Worm (Caenorhabditis elegans) whole organism, L4/young adult: Measurements from ENCODE around the gene K12H6.9.

Experiments
- W03F9.2 ChIP-seq: fragments of 150-350 bp; optimal IDR thresholded peaks from 2 replicates; lab custom pipeline; 2014; ENCODE audit warnings: missing biosample characterization, missing genetic modification characterization
- dao-5 ChIP-seq: sonication (generic microtip); optimal IDR thresholded peaks from 2 replicates; lab custom pipeline; 2016; ENCODE audit warnings: missing genotype, missing genetic modification characterization, moderate library complexity, missing compliant biosample characterization
- him-1 ChIP-seq: sonication (generic microtip); optimal IDR thresholded peaks from 2 replicates; lab custom pipeline; 2016; ENCODE audit warnings: missing genotype, missing genetic modification reagents, missing genetic modification characterization, missing compliant biosample characterization

Gene K12H6.9

DNA sequence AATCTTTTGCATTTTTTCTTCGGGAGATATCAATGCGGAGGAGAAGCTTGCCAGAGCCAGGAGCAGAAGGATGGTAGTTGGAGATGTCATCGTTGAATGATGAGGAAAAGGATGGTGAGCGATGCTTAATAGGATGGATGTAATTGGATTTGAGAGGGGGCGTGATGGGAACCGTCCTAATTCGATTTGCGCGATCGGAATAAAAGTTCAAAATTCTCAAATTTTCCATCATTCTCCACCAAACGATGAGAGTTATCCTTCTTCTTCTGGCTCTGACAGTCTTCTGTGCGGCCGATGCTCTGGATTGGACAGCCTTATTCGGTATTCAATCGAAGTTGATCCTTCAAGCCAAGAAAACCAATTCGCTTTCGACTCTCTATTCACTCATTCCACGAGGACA lies at the start of gene K12H6.9, which contains the start of gene K12H6.4:
K12H6.9 (plus strand) TSS at position 236 of the 400 bp plus-strand sequence.
K12H6.4 (minus strand) TSS at position 101 of the 400 bp plus-strand sequence.
- TF ChIP-seq dao-5 (no peak), him-1 (no peak)

ce11 chrII:2774904-2775303 lies 49.3 kb upstream of the K12H6.9 start, which contains the start of gene fbxb-111:
fbxb-111 (minus strand) TSS chrII:2775004.
- TF ChIP-seq W03F9.2 (tag; lab: Kevin White, UChicago), result no peak
- TF ChIP-seq him-1, result no peak
- no peak for TF ChIP-seq dao-5

- no peak for TF ChIP-seq W03F9.2 (tag; lab: Kevin White, UChicago)
- no peak for TF ChIP-seq him-1
- TF ChIP-seq dao-5, result no peak
Measured at ce11 chrII:2777846-2778245, 46.4 kb upstream of the K12H6.9 start, which contains the start of gene F08D12.4. F08D12.4 (plus strand) TSS chrII:2778146.

DNA sequence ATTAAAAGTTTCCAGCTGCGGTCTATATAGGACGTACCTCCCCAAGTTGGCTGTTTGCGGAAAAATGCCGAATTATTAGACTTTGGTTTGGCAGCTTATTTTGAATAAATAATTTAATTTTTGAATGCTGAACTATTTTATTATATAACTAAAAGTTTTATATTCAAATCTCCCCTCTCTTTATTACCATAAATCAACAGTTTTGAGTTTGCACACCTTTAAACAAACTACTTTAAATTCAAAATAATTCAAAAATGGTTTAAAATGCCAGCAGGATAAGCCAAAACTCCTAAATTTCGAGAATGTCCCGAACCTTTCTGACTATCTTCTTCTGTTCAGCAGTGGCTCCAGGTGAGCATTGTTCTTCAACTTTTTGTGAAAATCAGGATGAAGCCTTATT lies 45.0 kb upstream of the K12H6.9 start, which contains the start of gene F08D12.3:
F08D12.3 (plus strand) TSS at position 301 of the 400 bp plus-strand sequence.
- TF ChIP-seq him-1 (no peak), dao-5 (no peak), W03F9.2 (tag; lab: Kevin White, UChicago) (no peak)

DNA sequence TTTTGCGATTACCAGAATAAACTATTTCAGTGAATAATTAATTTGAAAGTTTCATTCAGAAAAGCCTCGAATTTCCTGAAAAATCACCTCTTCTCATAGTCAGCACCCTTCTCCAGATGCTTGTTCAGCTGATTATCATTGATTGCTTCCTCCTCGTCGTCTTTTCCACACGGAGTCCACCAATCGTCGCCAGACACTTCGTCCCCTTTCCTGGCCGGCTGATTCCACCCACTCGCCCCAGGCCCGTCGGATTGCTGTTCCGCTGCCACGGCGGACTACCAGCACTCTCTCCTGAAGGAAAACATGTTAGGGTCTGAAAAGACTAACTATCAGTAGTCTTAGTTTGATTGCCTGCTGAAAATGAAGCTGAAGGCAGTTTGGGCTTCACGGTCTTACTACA lies 43.4 kb upstream of the K12H6.9 start:
- TF ChIP-seq dao-5, result no peak
- no peak for TF ChIP-seq him-1
- TF ChIP-seq W03F9.2 (tag; lab: Kevin White, UChicago), result no peak

DNA sequence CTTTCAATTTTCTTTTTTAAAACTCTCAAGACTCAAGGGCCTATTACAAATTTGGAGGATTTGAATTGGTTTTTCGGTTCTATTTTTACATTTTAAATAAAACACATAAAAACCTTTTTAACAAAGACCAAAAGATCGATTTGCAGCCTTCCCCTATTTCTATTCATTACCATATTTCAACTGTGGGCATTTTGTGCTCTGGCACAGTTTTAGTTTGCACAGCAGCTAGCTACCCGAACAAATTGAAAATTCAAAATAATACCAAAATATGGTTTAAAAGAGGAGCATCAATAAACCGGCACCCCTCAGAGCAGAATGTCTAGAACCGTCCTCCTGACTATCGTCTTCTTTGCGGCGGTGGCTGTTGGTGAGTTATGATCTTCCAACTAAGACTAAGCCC lies 42.8 kb upstream of the K12H6.9 start, which contains the start of gene F08D12.2:
F08D12.2 (plus strand) TSS at position 301 of the 400 bp plus-strand sequence.
- TF ChIP-seq dao-5 (no peak), him-1 (no peak), W03F9.2 (tag; lab: Kevin White, UChicago) (no peak)

- TF ChIP-seq dao-5 (no peak), him-1 (no peak), W03F9.2 (tag; lab: Kevin White, UChicago) (no peak)
Measured at ce11 chrII:2783380-2783779, 40.8 kb upstream of the K12H6.9 start.

ce11 chrII:2785787-2786186 lies 38.4 kb upstream of the K12H6.9 start:
- no peak for TF ChIP-seq dao-5
- no peak for TF ChIP-seq him-1
- no peak for TF ChIP-seq W03F9.2 (tag; lab: Kevin White, UChicago)

- TF ChIP-seq him-1 (no peak), W03F9.2 (tag; lab: Kevin White, UChicago) (no peak)
Measured at ce11 chrII:2787031-2787512, 37.1 kb upstream of the K12H6.9 start, which contains the start of the genes F08D12.12 and srpa-72. F08D12.12 (minus strand) TSS chrII:2787081. srpa-72 (plus strand) TSS chrII:2787481.

- TF ChIP-seq dao-5, result no peak
- no peak for TF ChIP-seq W03F9.2 (tag; lab: Kevin White, UChicago)
- no peak for TF ChIP-seq him-1
Measured at ce11 chrII:2787849-2788248, 36.4 kb upstream of the K12H6.9 start.

DNA sequence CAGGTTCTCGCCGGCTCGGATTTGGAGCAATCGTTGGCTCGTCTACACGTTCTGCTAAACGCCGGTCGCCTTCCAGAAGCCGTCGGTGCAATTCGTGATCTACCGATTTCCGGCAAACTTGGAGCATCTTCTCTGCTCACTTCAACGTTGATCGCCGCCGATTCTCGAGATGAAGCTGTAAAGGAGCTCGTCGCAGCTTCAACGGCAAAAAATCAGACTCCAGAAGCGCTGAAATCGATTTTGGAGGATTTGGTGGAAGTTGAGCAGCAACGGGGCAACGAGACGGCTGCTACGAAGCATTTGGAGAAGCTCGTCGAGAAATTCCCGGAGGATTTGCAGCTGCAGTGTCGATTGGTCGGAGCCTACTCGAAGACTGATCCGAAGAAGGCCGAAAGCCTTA lies 32.5 kb upstream of the K12H6.9 start:
- no peak for TF ChIP-seq dao-5
- no peak for TF ChIP-seq W03F9.2 (tag; lab: Kevin White, UChicago)
- no peak for TF ChIP-seq him-1

ce11 chrII:2795413-2795812 lies 28.8 kb upstream of the K12H6.9 start:
- TF ChIP-seq him-1 (no peak), dao-5 (no peak), W03F9.2 (tag; lab: Kevin White, UChicago) (no peak)

- no peak for TF ChIP-seq him-1
- no peak for TF ChIP-seq W03F9.2 (tag; lab: Kevin White, UChicago)
- TF ChIP-seq dao-5, result no peak
Measured at ce11 chrII:2796431-2796830, 27.8 kb upstream of the K12H6.9 start.

ce11 chrII:2797951-2798350 lies 26.3 kb upstream of the K12H6.9 start:
- TF ChIP-seq W03F9.2 (tag; lab: Kevin White, UChicago) (no peak), dao-5 (no peak), him-1 (no peak)

ce11 chrII:2800550-2801233 lies 23.5 kb upstream of the K12H6.9 start, which contains the start of gene nhr-119:
nhr-119 (minus strand) TSS chrII:2800600.
- TF ChIP-seq W03F9.2 (tag; lab: Kevin White, UChicago), result peak; percentile 38
- TF ChIP-seq him-1, result no peak
